Worm (Caenorhabditis elegans): ENCODE results near the gene F54G2.1.

DNA sequence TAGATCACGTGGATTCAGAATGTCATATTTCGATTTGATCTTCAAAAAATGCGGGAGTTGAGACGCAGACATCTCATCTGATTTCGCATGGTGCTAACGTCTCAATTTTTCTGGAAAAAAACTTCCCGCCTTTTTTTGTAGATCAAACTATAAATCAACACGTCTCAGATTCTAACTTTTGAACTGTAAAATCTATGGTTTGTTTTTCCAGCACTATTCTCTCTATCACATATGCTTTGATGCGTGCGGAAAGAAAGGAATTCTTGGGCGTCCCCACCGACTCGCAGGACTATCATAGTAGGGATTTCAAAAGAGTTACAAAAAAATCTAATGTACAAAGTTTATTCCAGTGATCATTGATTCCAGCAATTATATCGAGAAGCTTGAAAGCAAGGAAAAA, 33.5 kb upstream of the F54G2.1 start:
- TF ChIP-seq ztf-23 (GFP tag; IDR thresholded peaks at IDR 0.05) (no peak), flt-1 (GFP tag; IDR thresholded peaks at IDR 0.05) (peak; percentile 53; the same call in 1 of the 2 replicates), T22C8.4 (GFP tag; IDR thresholded peaks at IDR 0.05) (no peak), tab-1 (GFP tag; IDR thresholded peaks at IDR 0.05) (no peak)

Measured in whole organism, midembryonic.